Worm (Caenorhabditis elegans) whole organism, L4 larva: ENCODE measurements around the gene ddx-23.

Experiments
- ama-1 ChIP-seq: fragments of 150-350 bp; optimal IDR thresholded peaks from 2 replicates; lab custom pipeline; 2014; ENCODE audit warnings: inconsistent platforms, mixed read lengths
- cey-2 ChIP-seq: sonication (generic microtip); optimal IDR thresholded peaks from 3 replicates; lab custom pipeline; 2017; ENCODE audit warnings: missing genetic modification characterization, mild to moderate bottlenecking, missing compliant biosample characterization, antibody characterized with exemption, borderline replicate concordance; ENCODE audit not compliant: insufficient read depth
- daf-12 ChIP-seq: fragments of 150-350 bp; optimal IDR thresholded peaks from 2 replicates; lab custom pipeline; 2014; ENCODE audit warnings: missing biosample characterization, missing genetic modification reagents, missing genetic modification characterization
- jun-1 ChIP-seq: fragments of 150-350 bp; optimal IDR thresholded peaks from 2 replicates; lab custom pipeline; 2014; ENCODE audit warnings: missing biosample characterization, missing genetic modification reagents, missing genetic modification characterization
- lir-3 ChIP-seq: sonication (generic microtip); optimal IDR thresholded peaks from 2 replicates; lab custom pipeline; 2016; ENCODE audit warnings: mild to moderate bottlenecking, missing genetic modification characterization, missing compliant biosample characterization
- madf-9 ChIP-seq: fragments of 200-800 bp; sonication (Bioruptor generic); conservative IDR thresholded peaks from 2 replicates; pipeline ENCODE4 v1.3.6; 2022; ENCODE audit warnings: missing genetic modification reagents, missing genetic modification characterization, missing compliant biosample characterization
- mep-1 ChIP-seq: fragments of 150-350 bp; sonication (generic microtip); optimal IDR thresholded peaks from 3 replicates; lab custom pipeline; 2014; ENCODE audit warnings: missing biosample characterization, missing genetic modification characterization
- nhr-11 ChIP-seq: fragments of 150-350 bp; optimal IDR thresholded peaks from 2 replicates; lab custom pipeline; 2014; ENCODE audit warnings: missing biosample characterization, missing genetic modification characterization
- nhr-237 ChIP-seq: sonication (generic microtip); optimal IDR thresholded peaks from 2 replicates; lab custom pipeline; 2017; ENCODE audit warnings: missing biosample characterization, missing genetic modification characterization
- unc-62 ChIP-seq, 3 experiments: fragments of 150-350 bp in 1 of 3; sonication (generic microtip); optimal IDR thresholded peaks in 2 of 3; peaks in 1 of 3; 1 replicate in 1 of 3; 2 replicates in 2 of 3; lab custom pipeline; 2014 to 2017; ENCODE audit warnings: missing biosample characterization in 3 of 3, missing genetic modification characterization in 3 of 3, missing genetic modification reagents in 3 of 3, missing genotype in 1 of 3

ce11 chrIII:5843662-5844061 lies 9.4 kb downstream of the ddx-23 start:
- TF ChIP-seq jun-1 (no peak), cey-2 (tag; lab: Kevin White, UChicago) (no peak), daf-12 (tag; lab: Kevin White, UChicago) (no peak), ama-1 (lab: Kevin White, UChicago) (no peak), lir-3 (no peak), madf-9 (GFP tag; lab: Robert Waterston, UW) (no peak), nhr-237 (tag; lab: Kevin White, UChicago) (no peak), unc-62 (GFP tag; optimal IDR thresholded peaks at IDR 0.05 in 1 of 2; lab: Kevin White, UChicago) (peak in 1 of 2 experiments; percentile 39), unc-62 (tag; optimal IDR thresholded peaks at IDR 0.05; lab: Kevin White, UChicago) (no peak), nhr-11 (no peak), mep-1 (tag; lab: Kevin White, UChicago) (no peak)
